Worm (Caenorhabditis elegans): ENCODE data around the gene plk-1.

The plk-1 gene

ce11 chrIII:8100960-8101359, at the start of gene plk-1:
Gene plk-1 (plus strand): TSS chrIII:8101348.
- peak; percentile 11 for TF ChIP-seq C34F6.9 (tag; optimal IDR thresholded peaks at IDR 0.05)
- TF ChIP-seq lsy-2 (tag; optimal IDR thresholded peaks at IDR 0.05): peak in 1 of 2 experiments; percentile 57
- TF ChIP-seq peb-1 (tag; optimal IDR thresholded peaks at IDR 0.05): no peak
- TF ChIP-seq zag-1 (tag; optimal IDR thresholded peaks at IDR 0.05): no peak
- TF ChIP-seq R02D3.7 (tag; optimal IDR thresholded peaks at IDR 0.05): peak; percentile 55
- TF ChIP-seq gmeb-1 (tag; optimal IDR thresholded peaks at IDR 0.05): peak; percentile 72
- peak; percentile 11 for TF ChIP-seq crh-2 (tag; optimal IDR thresholded peaks at IDR 0.05)
- TF ChIP-seq sma-3 (GFP tag; optimal IDR thresholded peaks at IDR 0.05): peak; percentile 2

ce11 chrIII:8051838-8052237, 49.3 kb upstream of the plk-1 start:
- TF ChIP-seq nhr-10 (tag; optimal IDR thresholded peaks at IDR 0.05) (no peak), ZK546.5 (tag; optimal IDR thresholded peaks at IDR 0.05) (no peak), aly-2 (tag; optimal IDR thresholded peaks at IDR 0.05) (no peak), ztf-4 (tag; optimal IDR thresholded peaks at IDR 0.05) (no peak), unc-62 (GFP tag; optimal IDR thresholded peaks at IDR 0.05) (no peak), sma-9 (GFP tag; optimal IDR thresholded peaks at IDR 0.05) (no peak), sma-9 (tag; optimal IDR thresholded peaks at IDR 0.05) (no peak), dmd-4 (tag; optimal IDR thresholded peaks at IDR 0.05) (no peak)

ce11 chrIII:8061114-8061513, 40.0 kb upstream of the plk-1 start:
- TF ChIP-seq nhr-25 (tag; optimal IDR thresholded peaks at IDR 0.05) (no peak), lsy-2 (tag; optimal IDR thresholded peaks at IDR 0.05) (peak in 1 of 2 experiments; percentile 12)

- TF ChIP-seq lin-13 (GFP tag; optimal IDR thresholded peaks at IDR 0.05) (no peak), ceh-82 (tag; optimal IDR thresholded peaks at IDR 0.05) (no peak), ceh-16 (tag; optimal IDR thresholded peaks at IDR 0.05) (no peak), lin-39 (tag; optimal IDR thresholded peaks at IDR 0.05) (no peak), ZK546.5 (tag; optimal IDR thresholded peaks at IDR 0.05) (no peak), ztf-4 (tag; optimal IDR thresholded peaks at IDR 0.05) (no peak), sem-4 (tag; optimal IDR thresholded peaks at IDR 0.05) (no peak), sma-3 (GFP tag; optimal IDR thresholded peaks at IDR 0.05) (no peak), fos-1 (tag; optimal IDR thresholded peaks at IDR 0.05) (no peak)
These were observed 37.5 kb upstream of the plk-1 start for ce11 chrIII:8063659-8064058.

ce11 chrIII:8065101-8065500, 36.0 kb upstream of the plk-1 start:
- TF ChIP-seq lsy-2 (tag; optimal IDR thresholded peaks at IDR 0.05) (peak in 1 of 2 experiments; percentile 42), F13H6.1 (tag; optimal IDR thresholded peaks at IDR 0.05) (no peak)

- TF ChIP-seq mab-5 (tag; optimal IDR thresholded peaks at IDR 0.05): no peak
- TF ChIP-seq ama-1 (optimal IDR thresholded peaks at IDR 0.05): no peak
- no peak for TF ChIP-seq sma-3 (GFP tag; optimal IDR thresholded peaks at IDR 0.05)
These were observed 34.2 kb upstream of the plk-1 start, which contains the start of gene pros-1 for ce11 chrIII:8066989-8067388. Gene pros-1 (plus strand): TSS chrIII:8067289.

ce11 chrIII:8067798-8068197, 33.4 kb upstream of the plk-1 start:
- TF ChIP-seq mbf-1 (tag; optimal IDR thresholded peaks at IDR 0.05) (no peak), gmeb-1 (tag; optimal IDR thresholded peaks at IDR 0.05) (no peak), unc-55 (GFP tag; optimal IDR thresholded peaks at IDR 0.05) (no peak), nhr-23 (tag; optimal IDR thresholded peaks at IDR 0.05) (no peak), R02D3.7 (tag; optimal IDR thresholded peaks at IDR 0.05) (no peak), lsy-2 (tag; optimal IDR thresholded peaks at IDR 0.05) (no peak), ztf-11 (tag; optimal IDR thresholded peaks at IDR 0.05) (no peak), ztf-1 (GFP tag; conservative IDR thresholded peaks at IDR 0.05) (no peak), lin-39 (tag; optimal IDR thresholded peaks at IDR 0.05) (no peak), elt-1 (tag; optimal IDR thresholded peaks at IDR 0.05) (no peak), C34F6.9 (tag; optimal IDR thresholded peaks at IDR 0.05) (no peak), sma-9 (GFP tag; optimal IDR thresholded peaks at IDR 0.05) (no peak), sma-9 (tag; optimal IDR thresholded peaks at IDR 0.05) (no peak), elt-3 (tag; optimal IDR thresholded peaks at IDR 0.05) (no peak), nhr-25 (tag; optimal IDR thresholded peaks at IDR 0.05) (no peak), nhr-11 (tag; optimal IDR thresholded peaks at IDR 0.05) (no peak), nhr-77 (tag; optimal IDR thresholded peaks at IDR 0.05) (no peak), nhr-6 (tag; optimal IDR thresholded peaks at IDR 0.05) (no peak)

Measured in whole organism, L2 larva.